Worm (Caenorhabditis elegans) whole organism, midembryonic: ENCODE results near the gene Y82E9BR.10.

Experiments
- T22C8.4 ChIP-seq: fragments of 200-800 bp; sonication (Bioruptor generic); IDR thresholded peaks from 2 replicates; pipeline ENCODE4 v1.3.6; 2022; ENCODE audit warnings: missing genetic modification characterization, missing compliant biosample characterization
- cog-1 ChIP-seq: sonication (generic microtip); optimal IDR thresholded peaks from 2 replicates; lab custom pipeline; 2016; ENCODE audit warnings: missing genetic modification characterization, missing compliant biosample characterization
- flt-1 ChIP-seq: fragments of 200-800 bp; sonication (Bioruptor generic); IDR thresholded peaks from 2 replicates; pipeline ENCODE4 v1.3.6; 2022; ENCODE audit warnings: missing genetic modification characterization, missing compliant biosample characterization
- klf-2 ChIP-seq: fragments of 200-800 bp; sonication (Bioruptor generic); conservative IDR thresholded peaks from 2 replicates; pipeline ENCODE4 v1.3.6; 2022; ENCODE audit warnings: missing genetic modification reagents, missing genetic modification characterization, missing compliant biosample characterization
- med-1 ChIP-seq: sonication (generic microtip); optimal IDR thresholded peaks from 2 replicates; lab custom pipeline; 2017; ENCODE audit warnings: missing genetic modification characterization, mild to moderate bottlenecking, missing compliant biosample characterization, antibody characterized with exemption, missing genetic modification reagents; ENCODE audit not compliant: insufficient read depth
- ref-1 ChIP-seq: fragments of 200-800 bp; sonication (Bioruptor generic); conservative IDR thresholded peaks from 2 replicates; pipeline ENCODE4 v1.3.6; 2022; ENCODE audit warnings: missing genetic modification reagents, missing genetic modification characterization, missing compliant biosample characterization
- tab-1 ChIP-seq: fragments of 200-800 bp; sonication (Bioruptor generic); IDR thresholded peaks from 2 replicates; pipeline ENCODE4 v1.3.6; 2022; ENCODE audit warnings: missing genetic modification characterization, missing compliant biosample characterization
- ztf-23 ChIP-seq: fragments of 200-800 bp; sonication (Bioruptor generic); IDR thresholded peaks from 2 replicates; pipeline ENCODE4 v1.3.6; 2022; ENCODE audit warnings: missing genetic modification reagents, missing genetic modification characterization, missing compliant biosample characterization
- ztf-29 ChIP-seq: fragments of 200-800 bp; sonication (Bioruptor generic); IDR thresholded peaks from 2 replicates; pipeline ENCODE4 v1.3.6; 2022; ENCODE audit warnings: missing genetic modification reagents, missing genetic modification characterization, missing compliant biosample characterization

The Y82E9BR.10 gene

ce11 chrIII:1413125-1413837 lies 37.9 kb upstream of the Y82E9BR.10 start:
- no peak for TF ChIP-seq ztf-29 (GFP tag; lab: Robert Waterston, UW)
- TF ChIP-seq ref-1 (GFP tag; lab: Robert Waterston, UW), result no peak
- no peak for TF ChIP-seq cog-1 (tag; lab: Kevin White, UChicago)
- no peak for TF ChIP-seq ztf-23 (GFP tag; lab: Robert Waterston, UW)
- no peak for TF ChIP-seq flt-1
- TF ChIP-seq klf-2, result no peak
- no peak for TF ChIP-seq tab-1 (GFP tag; lab: Robert Waterston, UW)
- no peak for TF ChIP-seq med-1
- TF ChIP-seq T22C8.4 (GFP tag; lab: Robert Waterston, UW), result no peak

- no peak for TF ChIP-seq T22C8.4 (GFP tag; lab: Robert Waterston, UW)
- TF ChIP-seq ztf-29 (GFP tag; lab: Robert Waterston, UW), result no peak
- TF ChIP-seq cog-1 (tag; lab: Kevin White, UChicago), result no peak
- no peak for TF ChIP-seq klf-2
- TF ChIP-seq tab-1 (GFP tag; lab: Robert Waterston, UW), result no peak
- TF ChIP-seq ztf-23 (GFP tag; lab: Robert Waterston, UW), result no peak
- TF ChIP-seq med-1, result no peak
- no peak for TF ChIP-seq ref-1 (GFP tag; lab: Robert Waterston, UW)
- no peak for TF ChIP-seq flt-1
Observed at ce11 chrIII:1409139-1409538, 33.7 kb upstream of the Y82E9BR.10 start, which contains the start of gene Y82E9BR.22. TSS of gene Y82E9BR.22 (minus strand) at chrIII:1409239.

- TF ChIP-seq ztf-29 (GFP tag; lab: Robert Waterston, UW), result no peak
- TF ChIP-seq ref-1 (GFP tag; lab: Robert Waterston, UW), result no peak
- TF ChIP-seq klf-2, result no peak
- no peak for TF ChIP-seq ztf-23 (GFP tag; lab: Robert Waterston, UW)
- no peak for TF ChIP-seq cog-1 (tag; lab: Kevin White, UChicago)
- no peak for TF ChIP-seq flt-1
- no peak for TF ChIP-seq med-1
- TF ChIP-seq tab-1 (GFP tag; lab: Robert Waterston, UW), result no peak
- TF ChIP-seq T22C8.4 (GFP tag; lab: Robert Waterston, UW), result no peak
Observed at ce11 chrIII:1403108-1403507, 27.7 kb upstream of the Y82E9BR.10 start, which contains the start of gene pals-18. TSS of gene pals-18 (plus strand) at chrIII:1403408.

ce11 chrIII:1401497-1401990 lies 26.2 kb upstream of the Y82E9BR.10 start, which contains the start of gene pals-19:
TSS of gene pals-19 (plus strand) at chrIII:1401940.
- no peak for TF ChIP-seq flt-1
- TF ChIP-seq ref-1 (GFP tag; lab: Robert Waterston, UW), result no peak
- no peak for TF ChIP-seq cog-1 (tag; lab: Kevin White, UChicago)
- no peak for TF ChIP-seq med-1
- TF ChIP-seq tab-1 (GFP tag; lab: Robert Waterston, UW), result no peak
- no peak for TF ChIP-seq klf-2
- TF ChIP-seq ztf-23 (GFP tag; lab: Robert Waterston, UW), result no peak
- TF ChIP-seq T22C8.4 (GFP tag; lab: Robert Waterston, UW), result no peak
- no peak for TF ChIP-seq ztf-29 (GFP tag; lab: Robert Waterston, UW)

ce11 chrIII:1399670-1400069 lies 24.3 kb upstream of the Y82E9BR.10 start, which contains the start of gene pals-16:
TSS of gene pals-16 (plus strand) at chrIII:1399970.
- no peak for TF ChIP-seq ref-1 (GFP tag; lab: Robert Waterston, UW)
- no peak for TF ChIP-seq tab-1 (GFP tag; lab: Robert Waterston, UW)
- TF ChIP-seq flt-1, result no peak
- no peak for TF ChIP-seq T22C8.4 (GFP tag; lab: Robert Waterston, UW)
- TF ChIP-seq med-1, result no peak

- TF ChIP-seq ztf-29 (GFP tag; lab: Robert Waterston, UW) (no peak), tab-1 (GFP tag; lab: Robert Waterston, UW) (no peak), flt-1 (no peak), cog-1 (tag; lab: Kevin White, UChicago) (no peak), ref-1 (GFP tag; lab: Robert Waterston, UW) (no peak), T22C8.4 (GFP tag; lab: Robert Waterston, UW) (no peak)
Observed at ce11 chrIII:1398183-1398582, 22.8 kb upstream of the Y82E9BR.10 start.

- TF ChIP-seq ref-1 (GFP tag; lab: Robert Waterston, UW) (no peak), tab-1 (GFP tag; lab: Robert Waterston, UW) (no peak), T22C8.4 (GFP tag; lab: Robert Waterston, UW) (no peak), klf-2 (no peak), flt-1 (no peak), ztf-23 (GFP tag; lab: Robert Waterston, UW) (no peak), cog-1 (tag; lab: Kevin White, UChicago) (no peak), ztf-29 (GFP tag; lab: Robert Waterston, UW) (no peak), med-1 (no peak)
Observed at ce11 chrIII:1395355-1395754, 20.0 kb upstream of the Y82E9BR.10 start.

- TF ChIP-seq T22C8.4 (GFP tag; lab: Robert Waterston, UW) (no peak), ztf-23 (GFP tag; lab: Robert Waterston, UW) (no peak), ref-1 (GFP tag; lab: Robert Waterston, UW) (no peak), flt-1 (no peak), klf-2 (no peak), med-1 (no peak), cog-1 (tag; lab: Kevin White, UChicago) (no peak), tab-1 (GFP tag; lab: Robert Waterston, UW) (no peak), ztf-29 (GFP tag; lab: Robert Waterston, UW) (no peak)
Observed at ce11 chrIII:1392763-1393162, 17.4 kb upstream of the Y82E9BR.10 start.

ce11 chrIII:1391752-1392151 lies 16.4 kb upstream of the Y82E9BR.10 start, which contains the start of gene pals-17:
TSS of gene pals-17 (minus strand) at chrIII:1391852.
- TF ChIP-seq ztf-29 (GFP tag; lab: Robert Waterston, UW) (no peak), tab-1 (GFP tag; lab: Robert Waterston, UW) (no peak), klf-2 (no peak), ref-1 (GFP tag; lab: Robert Waterston, UW) (no peak), flt-1 (no peak), cog-1 (tag; lab: Kevin White, UChicago) (no peak), med-1 (no peak), T22C8.4 (GFP tag; lab: Robert Waterston, UW) (no peak), ztf-23 (GFP tag; lab: Robert Waterston, UW) (no peak)
